Worm (Caenorhabditis elegans) whole organism, midembryonic: ENCODE data around the gene R09E10.2.

ENCODE experiments used
- T22C8.4 ChIP-seq: fragments of 200-800 bp; sonication (Bioruptor generic); IDR thresholded peaks from 2 replicates; pipeline ENCODE4 v1.3.6; 2022; ENCODE audit warnings: missing genetic modification characterization, missing compliant biosample characterization
- cog-1 ChIP-seq: sonication (generic microtip); optimal IDR thresholded peaks from 2 replicates; lab custom pipeline; 2016; ENCODE audit warnings: missing genetic modification characterization, missing compliant biosample characterization
- flt-1 ChIP-seq: fragments of 200-800 bp; sonication (Bioruptor generic); IDR thresholded peaks from 2 replicates; pipeline ENCODE4 v1.3.6; 2022; ENCODE audit warnings: missing genetic modification characterization, missing compliant biosample characterization
- med-1 ChIP-seq: sonication (generic microtip); optimal IDR thresholded peaks from 2 replicates; lab custom pipeline; 2017; ENCODE audit warnings: missing genetic modification characterization, mild to moderate bottlenecking, missing compliant biosample characterization, antibody characterized with exemption, missing genetic modification reagents; ENCODE audit not compliant: insufficient read depth
- tab-1 ChIP-seq: fragments of 200-800 bp; sonication (Bioruptor generic); IDR thresholded peaks from 2 replicates; pipeline ENCODE4 v1.3.6; 2022; ENCODE audit warnings: missing genetic modification characterization, missing compliant biosample characterization
- ztf-23 ChIP-seq: fragments of 200-800 bp; sonication (Bioruptor generic); IDR thresholded peaks from 2 replicates; pipeline ENCODE4 v1.3.6; 2022; ENCODE audit warnings: missing genetic modification reagents, missing genetic modification characterization, missing compliant biosample characterization

ce11 chrIV:10288575-10288974, 29.5 kb downstream of the R09E10.2 start:
- TF ChIP-seq flt-1 (no peak), T22C8.4 (GFP tag; lab: Robert Waterston, UW) (no peak), ztf-23 (GFP tag; lab: Robert Waterston, UW) (no peak), cog-1 (tag; lab: Kevin White, UChicago) (no peak), med-1 (no peak), tab-1 (GFP tag; lab: Robert Waterston, UW) (no peak)
